Worm (Caenorhabditis elegans): ENCODE measurements around the gene ampd-1.

Gene ampd-1

DNA sequence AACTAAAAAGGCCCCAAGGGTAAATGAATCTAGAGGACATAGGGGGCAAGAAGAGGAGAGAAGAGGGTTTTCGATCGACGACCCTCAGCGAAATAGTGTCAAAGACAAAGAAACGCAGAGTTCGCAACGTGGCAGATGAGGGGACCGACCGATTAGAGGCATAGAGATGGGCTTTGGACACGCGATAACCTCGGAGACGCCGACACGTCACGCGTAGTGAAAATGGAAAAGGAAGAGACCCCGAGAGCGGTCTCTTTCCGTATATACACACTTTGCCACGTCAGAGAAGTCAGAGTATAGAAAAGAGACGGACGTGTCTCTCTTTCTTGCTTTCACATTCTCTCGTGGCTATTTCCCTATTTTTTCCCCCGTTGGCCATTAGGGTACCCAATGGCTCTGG lies 21.6 kb upstream of the ampd-1 start (continued):
- peak; percentile 17 for TF ChIP-seq hlh-8 (tag; optimal IDR thresholded peaks at IDR 0.05)
- TF ChIP-seq ref-2 (tag; optimal IDR thresholded peaks at IDR 0.05): peak; percentile 61
- no peak for TF ChIP-seq ceh-24 (tag; optimal IDR thresholded peaks at IDR 0.05)
- TF ChIP-seq elt-4 (tag; optimal IDR thresholded peaks at IDR 0.05): no peak
- no peak for TF ChIP-seq che-1 (tag; optimal IDR thresholded peaks at IDR 0.05)
- no peak for TF ChIP-seq ceh-48 (tag; optimal IDR thresholded peaks at IDR 0.05)
- TF ChIP-seq unc-3 (GFP tag; conservative IDR thresholded peaks at IDR 0.05): no peak
- TF ChIP-seq unc-3 (tag; optimal IDR thresholded peaks at IDR 0.05): peak; percentile 30
- peak; percentile 45 for TF ChIP-seq sdc-2 (tag; optimal IDR thresholded peaks at IDR 0.05)
- TF ChIP-seq ceh-18 (tag; optimal IDR thresholded peaks at IDR 0.05): peak; percentile 74
- no peak for TF ChIP-seq ceh-6 (GFP tag; optimal IDR thresholded peaks at IDR 0.05)
- no peak for TF ChIP-seq hlh-15 (tag; optimal IDR thresholded peaks at IDR 0.05)
- TF ChIP-seq T23F11.4 (GFP tag; optimal IDR thresholded peaks at IDR 0.05): no peak
- no peak for TF ChIP-seq mec-3 (tag; optimal IDR thresholded peaks at IDR 0.05; ENCODE audit: borderline replicate concordance)
- peak; percentile 80 for TF ChIP-seq pros-1 (tag; optimal IDR thresholded peaks at IDR 0.05)
- no peak for TF ChIP-seq ceh-30 (tag; optimal IDR thresholded peaks at IDR 0.05)
- TF ChIP-seq ttx-3 (tag; optimal IDR thresholded peaks at IDR 0.05): no peak
- TF ChIP-seq ceh-45 (GFP tag; IDR thresholded peaks at IDR 0.05): no peak
- TF ChIP-seq ceh-2 (tag; optimal IDR thresholded peaks at IDR 0.05): peak; percentile 29
- TF ChIP-seq K09A11.1 (tag; optimal IDR thresholded peaks at IDR 0.05; ENCODE audit: insufficient read depth): peak; percentile 12
- TF ChIP-seq fkh-6 (tag; optimal IDR thresholded peaks at IDR 0.05): no peak
- no peak for TF ChIP-seq nhr-232 (tag; optimal IDR thresholded peaks at IDR 0.05)
- no peak for TF ChIP-seq zip-5 (tag; optimal IDR thresholded peaks at IDR 0.05)
- no peak for TF ChIP-seq ceh-9 (tag; optimal IDR thresholded peaks at IDR 0.05)
- no peak for TF ChIP-seq gmeb-2 (tag; optimal IDR thresholded peaks at IDR 0.05)
- TF ChIP-seq ceh-14 (tag; optimal IDR thresholded peaks at IDR 0.05): no peak

ce11 chrII:5182451-5182850 lies 20.7 kb upstream of the ampd-1 start:
- TF ChIP-seq hlh-15 (tag; optimal IDR thresholded peaks at IDR 0.05): no peak
- TF ChIP-seq fkh-10 (GFP tag; optimal IDR thresholded peaks at IDR 0.05): no peak
- no peak for TF ChIP-seq dmd-4 (tag; optimal IDR thresholded peaks at IDR 0.05; ENCODE audit: borderline replicate concordance)
- no peak for TF ChIP-seq unc-42 (tag; optimal IDR thresholded peaks at IDR 0.05)
- peak; percentile 14 for TF ChIP-seq nfya-1 (tag; optimal IDR thresholded peaks at IDR 0.05)
- TF ChIP-seq hlh-8 (tag; optimal IDR thresholded peaks at IDR 0.05): no peak
- TF ChIP-seq sdc-2 (tag; optimal IDR thresholded peaks at IDR 0.05): no peak
- TF ChIP-seq hlh-30 (tag; optimal IDR thresholded peaks at IDR 0.05; ENCODE audit: insufficient read depth): peak; percentile 89
- TF ChIP-seq gmeb-2 (tag; optimal IDR thresholded peaks at IDR 0.05): no peak
- TF ChIP-seq ceh-48 (tag; optimal IDR thresholded peaks at IDR 0.05): no peak
- TF ChIP-seq ref-2 (tag; optimal IDR thresholded peaks at IDR 0.05): no peak
- TF ChIP-seq hlh-13 (GFP tag; optimal IDR thresholded peaks at IDR 0.05): no peak
- no peak for TF ChIP-seq K02D7.2 (tag; optimal IDR thresholded peaks at IDR 0.05)
- 0 out of 2 replicates have a peak, but pooled peaks have one; percentile 31 for TF ChIP-seq ceh-45 (GFP tag; IDR thresholded peaks at IDR 0.05)
- no peak for TF ChIP-seq ama-1 (optimal IDR thresholded peaks at IDR 0.05)
- TF ChIP-seq ceh-6 (GFP tag; optimal IDR thresholded peaks at IDR 0.05): no peak
- no peak for TF ChIP-seq unc-86 (tag; optimal IDR thresholded peaks at IDR 0.05)
- no peak for TF ChIP-seq rnt-1 (tag; optimal IDR thresholded peaks at IDR 0.05)
- no peak for TF ChIP-seq pqm-1 (tag; optimal IDR thresholded peaks at IDR 0.05)
- peak; percentile 43 for TF ChIP-seq unc-55 (GFP tag; optimal IDR thresholded peaks at IDR 0.05)
- TF ChIP-seq ahr-1 (tag; optimal IDR thresholded peaks at IDR 0.05): no peak
- no peak for TF ChIP-seq ceh-34 (tag; optimal IDR thresholded peaks at IDR 0.05)
- TF ChIP-seq syd-9 (tag; optimal IDR thresholded peaks at IDR 0.05): no peak
- TF ChIP-seq fax-1 (tag; optimal IDR thresholded peaks at IDR 0.05): no peak
- TF ChIP-seq elt-2 (tag; optimal IDR thresholded peaks at IDR 0.05): peak; percentile 89

All from whole organism, late embryonic.